Worm (Caenorhabditis elegans) whole organism, early embryonic: ENCODE results near the gene ZK180.5.

Source experiments
- ama-1 ChIP-seq: fragments of 150-350 bp; optimal IDR thresholded peaks from 2 replicates; lab custom pipeline; 2014
- ceh-36 ChIP-seq: sonication (generic microtip); optimal IDR thresholded peaks from 2 replicates; lab custom pipeline; 2016; ENCODE audit warnings: missing genetic modification characterization, inconsistent platforms, missing compliant biosample characterization
- hmbx-1 ChIP-seq: sonication (generic microtip); optimal IDR thresholded peaks from 2 replicates; lab custom pipeline; 2016; ENCODE audit warnings: mild to moderate bottlenecking, missing genetic modification characterization, missing compliant biosample characterization
- sea-1 ChIP-seq: fragments of 200-800 bp; sonication (Bioruptor generic); conservative IDR thresholded peaks from 2 replicates; pipeline ENCODE4 v1.3.6; 2022; ENCODE audit warnings: missing genetic modification characterization, missing compliant biosample characterization

- TF ChIP-seq hmbx-1 (tag; lab: Kevin White, UChicago) (no peak), ama-1 (lab: Kevin White, UChicago) (no peak), ceh-36 (tag; lab: Kevin White, UChicago) (no peak), sea-1 (GFP tag; lab: Robert Waterston, UW) (no peak)
Observed at ce11 chrIV:4557130-4557529, 40.2 kb upstream of the ZK180.5 start.
